Fruit fly (Drosophila melanogaster) whole organism, prepupa: Measurements from ENCODE around the gene dac.

ENCODE experiments used
- CG10631 ChIP-seq: fragments of 200-800 bp; sonication (Bioruptor generic); optimal IDR thresholded peaks from 2 replicates; lab custom pipeline; 2016; ENCODE audit warnings: missing biosample characterization, missing genetic modification characterization
- CG10669 ChIP-seq: fragments of 200-800 bp; sonication (Bioruptor generic); optimal IDR thresholded peaks from 3 replicates; lab custom pipeline; 2018; ENCODE audit warnings: missing biosample characterization, mild to moderate bottlenecking, missing genetic modification characterization, moderate library complexity
- CG11294 ChIP-seq: fragments of 200-800 bp; sonication (Bioruptor generic); IDR thresholded peaks from 2 replicates; pipeline ENCODE4 v1.3.6; 2022; ENCODE audit warnings: missing biosample characterization, missing genetic modification characterization
- CG11762 ChIP-seq: fragments of 200-800 bp; sonication (Bioruptor generic); optimal IDR thresholded peaks from 3 replicates; lab custom pipeline; 2016; ENCODE audit warnings: missing biosample characterization, missing genetic modification characterization; ENCODE audit not compliant: insufficient read depth
- CG11902 ChIP-seq: fragments of 200-800 bp; sonication (Bioruptor generic); optimal IDR thresholded peaks from 3 replicates; lab custom pipeline; 2016; ENCODE audit warnings: missing biosample characterization, missing genetic modification characterization
- CG16779 ChIP-seq: fragments of 200-800 bp; sonication (Bioruptor generic); optimal IDR thresholded peaks from 3 replicates; lab custom pipeline; 2017; ENCODE audit warnings: missing biosample characterization, mild to moderate bottlenecking, missing genetic modification characterization
- CG3032 ChIP-seq: fragments of 200-800 bp; optimal IDR thresholded peaks from 2 replicates; lab custom pipeline; 2019; ENCODE audit warnings: missing biosample characterization, mild to moderate bottlenecking, missing genetic modification characterization, moderate library complexity
- CG32006 ChIP-seq: fragments of 200-800 bp; sonication (Bioruptor generic); optimal IDR thresholded peaks from 3 replicates; lab custom pipeline; 2017; ENCODE audit warnings: missing biosample characterization, mild to moderate bottlenecking, missing genetic modification characterization
- CG3919 ChIP-seq: fragments of 200-800 bp; sonication (Bioruptor generic); optimal IDR thresholded peaks from 3 replicates; lab custom pipeline; 2016; ENCODE audit warnings: missing biosample characterization, missing genetic modification characterization
- CG4318 ChIP-seq: fragments of 200-800 bp; sonication (Bioruptor generic); optimal IDR thresholded peaks from 3 replicates; lab custom pipeline; 2017; ENCODE audit warnings: missing biosample characterization, mild to moderate bottlenecking, missing genetic modification characterization
- CG6163 ChIP-seq: fragments of 200-800 bp; sonication (Bioruptor generic); IDR thresholded peaks from 3 replicates; pipeline ENCODE4 v1.3.6; 2022; ENCODE audit warnings: missing biosample characterization, missing genetic modification characterization
- CG6792 ChIP-seq: fragments of 200-800 bp; sonication (Bioruptor generic); optimal IDR thresholded peaks from 3 replicates; lab custom pipeline; 2016; ENCODE audit warnings: missing biosample characterization, missing genetic modification characterization
- CG6808 ChIP-seq: fragments of 200-800 bp; sonication (Bioruptor generic); optimal IDR thresholded peaks from 3 replicates; lab custom pipeline; 2017; ENCODE audit warnings: missing biosample characterization, missing genetic modification characterization, mild to moderate bottlenecking, moderate library complexity, missing genetic modification reagents
- CG6854 ChIP-seq: fragments of 200-800 bp; sonication (Bioruptor generic); optimal IDR thresholded peaks from 2 replicates; lab custom pipeline; 2017; ENCODE audit warnings: missing biosample characterization, mild to moderate bottlenecking, missing genetic modification characterization
- CG7368 ChIP-seq: fragments of 200-800 bp; sonication (Bioruptor generic); optimal IDR thresholded peaks from 3 replicates; lab custom pipeline; 2016; ENCODE audit warnings: missing biosample characterization, missing genetic modification characterization
- CG8119 ChIP-seq: fragments of 200-800 bp; sonication (Bioruptor generic); IDR thresholded peaks from 3 replicates; pipeline ENCODE4 v1.3.6; 2022; ENCODE audit warnings: missing biosample characterization, missing genetic modification characterization
- CG8319 ChIP-seq: fragments of 200-800 bp; sonication (Bioruptor generic); optimal IDR thresholded peaks from 3 replicates; lab custom pipeline; 2016; ENCODE audit warnings: missing biosample characterization, missing genetic modification characterization
- CG8632 ChIP-seq: fragments of 200-800 bp; sonication (Bioruptor generic); optimal IDR thresholded peaks from 3 replicates; lab custom pipeline; 2016; ENCODE audit warnings: missing biosample characterization, missing genetic modification characterization
- Eip78C ChIP-seq: fragments of 200-800 bp; sonication (Bioruptor generic); peaks from one replicate; lab custom pipeline; 2016; ENCODE audit warnings: missing biosample characterization, missing genetic modification characterization
- Ets21C ChIP-seq: fragments of 200-800 bp; sonication (Bioruptor generic); optimal IDR thresholded peaks from 3 replicates; lab custom pipeline; 2016; ENCODE audit warnings: missing biosample characterization, missing genetic modification characterization
- Ets96B ChIP-seq: fragments of 200-800 bp; optimal IDR thresholded peaks from 2 replicates; lab custom pipeline; 2019; ENCODE audit warnings: missing biosample characterization, mild to moderate bottlenecking, missing genetic modification characterization, moderate library complexity
- Gug ChIP-seq: fragments of 200-800 bp; sonication (Bioruptor generic); IDR thresholded peaks from 2 replicates; pipeline ENCODE4 v1.3.6; 2022; ENCODE audit warnings: missing biosample characterization, missing genetic modification characterization
- Hr4 ChIP-seq: fragments of 200-800 bp; sonication (Bioruptor generic); optimal IDR thresholded peaks from 3 replicates; lab custom pipeline; 2016; ENCODE audit warnings: missing biosample characterization, missing genetic modification characterization
- Met ChIP-seq: fragments of 200-800 bp; sonication (Bioruptor generic); optimal IDR thresholded peaks from 3 replicates; lab custom pipeline; 2016; ENCODE audit warnings: missing biosample characterization, missing genetic modification characterization
- Smox ChIP-seq: fragments of 200-800 bp; sonication (Bioruptor generic); optimal IDR thresholded peaks from 3 replicates; lab custom pipeline; 2016; ENCODE audit warnings: missing biosample characterization, missing genetic modification characterization
- Sox102F ChIP-seq: fragments of 200-800 bp; sonication (Bioruptor generic); optimal IDR thresholded peaks from 2 replicates; lab custom pipeline; 2016; ENCODE audit warnings: missing biosample characterization, mild to moderate bottlenecking, missing genetic modification characterization
- Sox14 ChIP-seq: fragments of 200-800 bp; sonication (Bioruptor generic); optimal IDR thresholded peaks from 3 replicates; lab custom pipeline; 2016; ENCODE audit warnings: missing biosample characterization, missing genetic modification characterization
- Sox15 ChIP-seq: fragments of 200-800 bp; sonication (Bioruptor generic); optimal IDR thresholded peaks from 3 replicates; lab custom pipeline; 2016; ENCODE audit warnings: missing biosample characterization, missing genetic modification characterization
- achi ChIP-seq: fragments of 200-800 bp; sonication (Bioruptor generic); optimal IDR thresholded peaks from 3 replicates; lab custom pipeline; 2016; ENCODE audit warnings: missing biosample characterization, missing genetic modification characterization
- cyc ChIP-seq: fragments of 200-800 bp; sonication (Bioruptor generic); optimal IDR thresholded peaks from 3 replicates; lab custom pipeline; 2016; ENCODE audit warnings: missing biosample characterization, missing genetic modification characterization
- dac ChIP-seq: fragments of 200-800 bp; sonication (Bioruptor generic); optimal IDR thresholded peaks from 2 replicates; lab custom pipeline; 2017; ENCODE audit warnings: missing biosample characterization, mild to moderate bottlenecking, missing genetic modification characterization
- dsx ChIP-seq: fragments of 200-800 bp; optimal IDR thresholded peaks from 3 replicates; lab custom pipeline; 2019; ENCODE audit warnings: missing biosample characterization, mild to moderate bottlenecking, missing genetic modification characterization, moderate library complexity; ENCODE audit not compliant: poor library complexity, severe bottlenecking
- eg ChIP-seq: fragments of 200-800 bp; sonication (Bioruptor generic); IDR thresholded peaks from 3 replicates; pipeline ENCODE4 v1.3.6; 2022; ENCODE audit warnings: missing biosample characterization, missing genetic modification characterization
- fd85E ChIP-seq: fragments of 200-800 bp; sonication (Bioruptor generic); optimal IDR thresholded peaks from 3 replicates; lab custom pipeline; 2016; ENCODE audit warnings: missing biosample characterization, missing genetic modification characterization
- fkh ChIP-seq: fragments of 200-800 bp; sonication (Bioruptor generic); optimal IDR thresholded peaks from 3 replicates; lab custom pipeline; 2017; ENCODE audit warnings: missing biosample characterization, mild to moderate bottlenecking, missing genetic modification characterization, moderate library complexity
- lz ChIP-seq: fragments of 200-800 bp; sonication (Bioruptor generic); optimal IDR thresholded peaks from 3 replicates; lab custom pipeline; 2016; ENCODE audit warnings: missing biosample characterization, missing genetic modification characterization
- net ChIP-seq: fragments of 200-800 bp; sonication (Bioruptor generic); optimal IDR thresholded peaks from 3 replicates; lab custom pipeline; 2016; ENCODE audit warnings: missing biosample characterization, missing genetic modification characterization
- spab ChIP-seq: fragments of 200-800 bp; sonication (Bioruptor generic); optimal IDR thresholded peaks from 2 replicates; lab custom pipeline; 2017; ENCODE audit warnings: missing biosample characterization, mild to moderate bottlenecking, missing genetic modification characterization, missing genetic modification reagents
- ss ChIP-seq, 2 experiments: fragments of 200-800 bp; sonication (Bioruptor generic); optimal IDR thresholded peaks; 2 replicates in 1 of 2; 3 replicates in 1 of 2; lab custom pipeline; 2017 to 2018; ENCODE audit warnings: mild to moderate bottlenecking in 2 of 2, missing biosample characterization in 2 of 2, missing genetic modification characterization in 2 of 2, moderate library complexity in 1 of 2
- svp ChIP-seq: fragments of 200-800 bp; sonication (Bioruptor generic); peaks from one replicate; lab custom pipeline; 2016; ENCODE audit warnings: missing biosample characterization, missing genetic modification characterization
- topi ChIP-seq: fragments of 200-800 bp; sonication (Bioruptor generic); optimal IDR thresholded peaks from 3 replicates; lab custom pipeline; 2016; ENCODE audit warnings: missing biosample characterization, missing genetic modification characterization
- vri ChIP-seq: fragments of 200-800 bp; sonication (Bioruptor generic); optimal IDR thresholded peaks from 3 replicates; lab custom pipeline; 2016; ENCODE audit warnings: missing biosample characterization, mild to moderate bottlenecking, missing genetic modification characterization

Gene dac

dm6 chr2L:16511277-16511678 lies 25.5 kb upstream of the dac start (continued):
- TF ChIP-seq CG8632 (GFP tag; lab: Kevin White, UChicago) (no peak), lz (GFP tag; lab: Kevin White, UChicago) (no peak), Sox14 (GFP tag; lab: Kevin White, UChicago) (no peak), CG11762 (no peak), achi (GFP tag; lab: Kevin White, UChicago) (no peak), CG11294 (GFP tag; lab: Robert Waterston, UW) (no peak), topi (GFP tag; lab: Kevin White, UChicago) (no peak), Hr4 (peak; percentile 4), CG6792 (GFP tag; lab: Kevin White, UChicago) (no peak), Ets21C (GFP tag; lab: Kevin White, UChicago) (no peak), CG7368 (no peak), Sox102F (GFP tag; lab: Kevin White, UChicago) (no peak), Met (GFP tag; lab: Kevin White, UChicago) (no peak), CG32006 (GFP tag; lab: Kevin White, UChicago) (no peak), eg (GFP tag; lab: Robert Waterston, UW) (0 out of 3 replicates have a peak, but pooled peaks have one; percentile 22), Ets96B (tag; lab: Kevin White, UChicago) (no peak), CG16779 (tag; lab: Kevin White, UChicago) (peak; percentile 35), CG3919 (GFP tag; lab: Kevin White, UChicago) (no peak)
- TF ChIP-seq, all 60 proteins: peak for 15

- TF ChIP-seq Sox14 (GFP tag; lab: Kevin White, UChicago) (no peak), CG11762 (no peak), Eip78C (GFP tag; lab: Kevin White, UChicago) (peak; percentile 55), CG3032 (tag; lab: Kevin White, UChicago) (peak; percentile 4)
These were observed 22.0 kb upstream of the dac start for dm6 chr2L:16507682-16508269.

- TF ChIP-seq svp (GFP tag; lab: Kevin White, UChicago): peak; percentile 80
- TF ChIP-seq fd85E (GFP tag; lab: Kevin White, UChicago): no peak
These were observed 21.4 kb upstream of the dac start for dm6 chr2L:16507197-16507596.

DNA sequence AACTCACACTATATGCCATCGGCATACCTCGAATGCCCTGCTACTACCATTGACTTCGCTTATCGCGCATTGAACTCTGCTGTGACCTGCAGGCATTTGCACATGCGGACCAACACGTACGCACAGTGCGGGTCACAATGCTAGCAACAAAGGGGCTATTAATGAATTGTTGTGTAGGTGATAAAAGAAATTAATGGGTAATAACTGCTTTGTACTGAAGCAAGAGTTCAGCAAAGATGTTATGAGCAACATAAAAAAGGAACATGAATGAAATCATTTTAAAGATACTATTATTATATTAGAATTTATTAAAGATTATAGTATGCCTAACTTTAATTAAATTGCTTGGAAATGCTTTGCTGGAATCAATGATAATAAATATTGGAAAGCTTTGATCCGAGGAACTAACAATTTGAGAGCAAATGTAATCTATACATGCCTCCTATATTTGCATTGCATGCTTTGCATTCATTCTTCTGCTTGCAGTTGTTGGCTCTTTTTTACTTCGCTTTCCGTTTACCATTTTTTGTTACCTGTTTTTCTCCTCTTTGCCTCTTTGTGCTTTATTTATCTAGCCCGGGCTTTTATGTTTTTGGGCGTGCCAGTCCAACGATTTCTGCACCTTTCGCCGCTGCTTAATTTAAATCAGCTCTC lies 17.2 kb upstream of the dac start:
- peak; percentile 36 for TF ChIP-seq Sox15 (GFP tag; lab: Kevin White, UChicago)
- peak; percentile 42 for TF ChIP-seq Sox102F (GFP tag; lab: Kevin White, UChicago)
- TF ChIP-seq CG11902 (GFP tag; lab: Kevin White, UChicago): no peak
- TF ChIP-seq CG6163 (GFP tag; lab: Robert Waterston, UW): no peak; the same call in 2 of the 3 replicates
- TF ChIP-seq CG10631 (GFP tag; lab: Kevin White, UChicago): peak; percentile 65
- TF ChIP-seq lz (GFP tag; lab: Kevin White, UChicago): peak; percentile 11
- TF ChIP-seq CG4318: peak; percentile 55
- peak; percentile 26 for TF ChIP-seq CG7368
- peak; percentile 37 for TF ChIP-seq CG11762
- TF ChIP-seq Smox (GFP tag; lab: Kevin White, UChicago): no peak
- TF ChIP-seq svp (GFP tag; lab: Kevin White, UChicago): peak; percentile 95
- TF ChIP-seq CG6854: no peak
- TF ChIP-seq fkh (GFP tag; lab: Kevin White, UChicago): no peak
- peak; percentile 42 to 66 for TF ChIP-seq ss (GFP tag; optimal IDR thresholded peaks at IDR 0.05; lab: Kevin White, UChicago)
- TF ChIP-seq CG8319 (GFP tag; lab: Kevin White, UChicago): no peak
- no peak for TF ChIP-seq dac
- TF ChIP-seq topi (GFP tag; lab: Kevin White, UChicago): no peak
- 0 out of 2 replicates have a peak, but pooled peaks have one; percentile 41 for TF ChIP-seq Gug (GFP tag; lab: Robert Waterston, UW)
- TF ChIP-seq Ets96B (tag; lab: Kevin White, UChicago): peak; percentile 38
- TF ChIP-seq net: peak; percentile 59
- TF ChIP-seq CG10669: peak; percentile 48
- peak; percentile 72 for TF ChIP-seq CG8119 (GFP tag; lab: Robert Waterston, UW)
- peak; percentile 60 for TF ChIP-seq CG6808 (GFP tag; lab: Kevin White, UChicago)
- peak; percentile 2 for TF ChIP-seq dsx (GFP tag; lab: Kevin White, UChicago)
- peak; percentile 48 for TF ChIP-seq Met (GFP tag; lab: Kevin White, UChicago)
- TF ChIP-seq vri (GFP tag; lab: Kevin White, UChicago): peak; percentile 10
- TF ChIP-seq cyc (GFP tag; lab: Kevin White, UChicago): peak; percentile 14
- TF ChIP-seq achi (GFP tag; lab: Kevin White, UChicago): peak; percentile 64
- TF ChIP-seq spab (GFP tag; lab: Kevin White, UChicago): peak; percentile 53
- no peak for TF ChIP-seq CG11294 (GFP tag; lab: Robert Waterston, UW)
